Fruit fly (Drosophila melanogaster) S2 (cell line): ENCODE data around the gene Graf.

Experiments
- CG8478 ChIP-seq: fragments of >200 bp; optimal IDR thresholded peaks from 2 replicates; lab custom pipeline; 2018
- CTCF ChIP-seq, 2 experiments: fragments of >200 bp; optimal IDR thresholded peaks; 2 replicates each; lab custom pipeline; 2018

DNA sequence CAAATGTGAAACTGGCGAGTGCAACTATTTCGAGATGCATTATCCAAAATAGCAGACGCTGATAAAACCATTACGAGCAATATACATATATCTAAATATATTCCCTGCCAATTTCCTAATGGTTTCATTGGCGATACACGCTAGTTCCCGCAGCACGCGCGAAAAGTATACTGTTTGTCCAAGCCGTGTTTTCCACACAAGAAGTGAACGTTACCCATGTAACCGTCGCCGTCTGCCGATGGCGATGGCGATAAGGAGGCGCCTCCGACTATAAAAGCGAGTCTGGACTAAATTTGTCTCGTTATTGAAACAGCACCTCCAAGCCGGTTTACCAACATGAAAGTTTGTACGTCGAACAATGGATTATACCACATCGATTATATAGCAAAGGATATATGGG, 18.3 kb upstream of the Graf start, which contains the start of gene CG43673:
- TF ChIP-seq CTCF (optimal IDR thresholded peaks at IDR 0.05; lab: Kevin White, UChicago): no peak
- TF ChIP-seq CG8478 (lab: Kevin White, UChicago): no peak
